Fruit fly (Drosophila melanogaster) whole organism, embryonic: ENCODE results near the gene CG7071.
A peak's percentile ranks its signal among the peaks of the same experiment; 100 is the strongest.

Experiments
- ATbp ChIP-seq: fragments of 200-800 bp; sonication (Bioruptor generic); optimal IDR thresholded peaks from 2 replicates; lab custom pipeline; 2017; ENCODE audit warnings: missing biosample characterization, mild to moderate bottlenecking, missing genetic modification characterization, missing genetic modification reagents
- CG10209 ChIP-seq: fragments of 200-800 bp; sonication (Bioruptor generic); optimal IDR thresholded peaks from 3 replicates; lab custom pipeline; 2017; ENCODE audit warnings: missing biosample characterization, mild to moderate bottlenecking, missing genetic modification characterization, missing genetic modification reagents
- CG10959 ChIP-seq: fragments of 200-800 bp; sonication (Bioruptor generic); IDR thresholded peaks from 2 replicates; pipeline ENCODE4 v1.3.6; 2022; ENCODE audit warnings: missing biosample characterization, missing genetic modification characterization
- CG12104 ChIP-seq: fragments of 200-800 bp; sonication (Bioruptor generic); optimal IDR thresholded peaks from 3 replicates; lab custom pipeline; 2016; ENCODE audit warnings: missing biosample characterization, missing genetic modification characterization
- CG12236 ChIP-seq: fragments of 200-800 bp; sonication (Bioruptor generic); optimal IDR thresholded peaks from 2 replicates; lab custom pipeline; 2016; ENCODE audit warnings: missing biosample characterization, missing genetic modification characterization
- CG14441 ChIP-seq: fragments of 200-800 bp; sonication (Bioruptor generic); IDR thresholded peaks from 2 replicates; pipeline ENCODE4 v1.3.6; 2022; ENCODE audit warnings: missing biosample characterization, missing genetic modification characterization
- CG14667 ChIP-seq: fragments of 200-800 bp; sonication (Bioruptor generic); IDR thresholded peaks from 2 replicates; pipeline ENCODE4 v1.3.6; 2022; ENCODE audit warnings: missing biosample characterization, missing genetic modification characterization
- CG15011 ChIP-seq: fragments of 200-800 bp; sonication (Bioruptor generic); optimal IDR thresholded peaks from 3 replicates; lab custom pipeline; 2018; ENCODE audit warnings: missing biosample characterization, mild to moderate bottlenecking, missing genetic modification characterization
- CG15073 ChIP-seq: fragments of 200-800 bp; sonication (Bioruptor generic); optimal IDR thresholded peaks from 2 replicates; lab custom pipeline; 2016; ENCODE audit warnings: missing biosample characterization, missing genetic modification characterization
- CG17186 ChIP-seq: fragments of 200-800 bp; sonication (Bioruptor generic); optimal IDR thresholded peaks from 3 replicates; lab custom pipeline; 2017; ENCODE audit warnings: missing biosample characterization, missing genetic modification reagents, missing genetic modification characterization
- CG18599 ChIP-seq: fragments of 200-800 bp; sonication (Bioruptor generic); optimal IDR thresholded peaks from 3 replicates; lab custom pipeline; 2017; ENCODE audit warnings: missing biosample characterization, missing genetic modification characterization, mild to moderate bottlenecking, moderate library complexity, missing genetic modification reagents
- CG30403 ChIP-seq: fragments of 200-800 bp; sonication (Bioruptor generic); optimal IDR thresholded peaks from 3 replicates; lab custom pipeline; 2016; ENCODE audit warnings: missing biosample characterization, missing genetic modification characterization
- CG31365 ChIP-seq: fragments of 200-800 bp; sonication (Bioruptor generic); optimal IDR thresholded peaks from 2 replicates; lab custom pipeline; 2018; ENCODE audit warnings: missing biosample characterization, mild to moderate bottlenecking, missing genetic modification characterization
- CG33213 ChIP-seq: fragments of 200-800 bp; sonication (Bioruptor generic); optimal IDR thresholded peaks from 3 replicates; lab custom pipeline; 2016; ENCODE audit warnings: missing biosample characterization, missing genetic modification characterization
- CG6765 ChIP-seq: fragments of 200-800 bp; sonication (Bioruptor generic); optimal IDR thresholded peaks from 3 replicates; lab custom pipeline; 2017; ENCODE audit warnings: missing biosample characterization, mild to moderate bottlenecking, missing genetic modification characterization
- CG7372 ChIP-seq: fragments of 200-800 bp; sonication (Bioruptor generic); IDR thresholded peaks from 2 replicates; pipeline ENCODE4 v1.3.6; 2022; ENCODE audit warnings: missing biosample characterization, missing genetic modification characterization
- CG8290 ChIP-seq, 3 experiments: fragments of 200-800 bp; sonication (Bioruptor generic); optimal IDR thresholded peaks; 2 replicates each; lab custom pipeline; 2016 to 2019; ENCODE audit warnings: missing biosample characterization in 3 of 3, missing genetic modification characterization in 3 of 3, mild to moderate bottlenecking in 2 of 3, moderate library complexity in 1 of 3
- D19B ChIP-seq: fragments of 200-800 bp; sonication (Bioruptor generic); optimal IDR thresholded peaks from 2 replicates; lab custom pipeline; 2017; ENCODE audit warnings: missing biosample characterization, mild to moderate bottlenecking, missing genetic modification characterization
- Doc3 ChIP-seq: fragments of 200-800 bp; sonication (Bioruptor generic); IDR thresholded peaks from 3 replicates; pipeline ENCODE4 v1.3.6; 2022; ENCODE audit warnings: missing biosample characterization, missing genetic modification characterization; ENCODE audit not compliant: partially characterized antibody
- Dp ChIP-seq: fragments of 200-800 bp; sonication (Bioruptor generic); optimal IDR thresholded peaks from 2 replicates; lab custom pipeline; 2018; ENCODE audit warnings: missing biosample characterization, mild to moderate bottlenecking, missing genetic modification characterization, moderate library complexity
- GATAe ChIP-seq: fragments of 200-800 bp; sonication (Bioruptor generic); conservative IDR thresholded peaks from 2 replicates; pipeline ENCODE4 v1.3.6; 2022; ENCODE audit warnings: missing biosample characterization, missing genetic modification characterization
- Hr51 ChIP-seq, 2 experiments: fragments of 200-800 bp; sonication (Bioruptor generic); optimal IDR thresholded peaks; 2 replicates in 1 of 2; 3 replicates in 1 of 2; lab custom pipeline; 2016 to 2018; ENCODE audit warnings: missing biosample characterization in 2 of 2, missing genetic modification characterization in 2 of 2, mild to moderate bottlenecking in 1 of 2, moderate library complexity in 1 of 2
- Lhr ChIP-seq: fragments of 200-800 bp; sonication (Bioruptor generic); optimal IDR thresholded peaks from 3 replicates; lab custom pipeline; 2017; ENCODE audit warnings: mild to moderate bottlenecking, missing biosample characterization, missing genetic modification reagents, missing genetic modification characterization
- Lpt ChIP-seq: fragments of >200 bp; optimal IDR thresholded peaks from 2 replicates; lab custom pipeline; 2018; ENCODE audit warnings: missing biosample characterization, missing genetic modification characterization
- NK7.1 ChIP-seq: fragments of 200-800 bp; sonication (Bioruptor generic); optimal IDR thresholded peaks from 3 replicates; lab custom pipeline; 2016; ENCODE audit warnings: missing biosample characterization, missing genetic modification characterization
- Side ChIP-seq: fragments of 200-800 bp; sonication (Bioruptor generic); optimal IDR thresholded peaks from 2 replicates; lab custom pipeline; 2016; ENCODE audit warnings: missing biosample characterization, missing genetic modification characterization
- Sry-δ ChIP-seq: fragments of 200-800 bp; sonication (Bioruptor generic); optimal IDR thresholded peaks from 2 replicates; lab custom pipeline; 2016; ENCODE audit warnings: missing biosample characterization, missing genetic modification characterization
- bcd ChIP-seq: fragments of 200-800 bp; sonication (Bioruptor generic); optimal IDR thresholded peaks from 2 replicates; lab custom pipeline; 2017; ENCODE audit warnings: missing biosample characterization, mild to moderate bottlenecking, missing genetic modification characterization
- btn ChIP-seq: fragments of 200-800 bp; sonication (Bioruptor generic); optimal IDR thresholded peaks from 2 replicates; lab custom pipeline; 2016; ENCODE audit warnings: missing biosample characterization, missing genetic modification characterization
- en ChIP-seq: fragments of 200-800 bp; sonication (Bioruptor generic); optimal IDR thresholded peaks from 2 replicates; lab custom pipeline; 2016; ENCODE audit warnings: missing biosample characterization, missing genetic modification characterization
- klu ChIP-seq: fragments of 200-800 bp; sonication (Bioruptor generic); IDR thresholded peaks from 2 replicates; pipeline ENCODE4 v1.3.6; 2022; ENCODE audit warnings: missing biosample characterization, missing genetic modification characterization
- knrl ChIP-seq: fragments of 200-800 bp; sonication (Bioruptor generic); IDR thresholded peaks from 3 replicates; pipeline ENCODE4 v1.3.6; 2022; ENCODE audit warnings: missing biosample characterization, missing genetic modification characterization; ENCODE audit not compliant: partially characterized antibody
- mam ChIP-seq: fragments of 200-800 bp; sonication (Bioruptor generic); optimal IDR thresholded peaks from 3 replicates; lab custom pipeline; 2016; ENCODE audit warnings: missing biosample characterization, missing genetic modification characterization
- mld ChIP-seq: fragments of 200-800 bp; sonication (Bioruptor generic); IDR thresholded peaks from 3 replicates; pipeline ENCODE4 v1.3.6; 2022; ENCODE audit warnings: missing biosample characterization, missing genetic modification characterization; ENCODE audit not compliant: partially characterized antibody
- nmo ChIP-seq: fragments of 200-800 bp; sonication (Bioruptor generic); optimal IDR thresholded peaks from 2 replicates; lab custom pipeline; 2018; ENCODE audit warnings: missing biosample characterization, mild to moderate bottlenecking, missing genetic modification characterization, moderate library complexity
- pb ChIP-seq: fragments of 200-800 bp; sonication (Bioruptor generic); optimal IDR thresholded peaks from 3 replicates; lab custom pipeline; 2016; ENCODE audit warnings: missing biosample characterization, missing genetic modification characterization
- phol ChIP-seq: fragments of 200-800 bp; sonication (Bioruptor generic); optimal IDR thresholded peaks from 3 replicates; lab custom pipeline; 2018; ENCODE audit warnings: missing biosample characterization, mild to moderate bottlenecking, missing genetic modification characterization, moderate library complexity
- psq ChIP-seq: fragments of 200-800 bp; sonication (Bioruptor generic); optimal IDR thresholded peaks from 2 replicates; lab custom pipeline; 2017; ENCODE audit warnings: missing biosample characterization, missing genetic modification characterization
- pum ChIP-seq: fragments of 200-800 bp; sonication (Bioruptor generic); optimal IDR thresholded peaks from 2 replicates; lab custom pipeline; 2016; ENCODE audit warnings: missing biosample characterization, missing genetic modification characterization
- pzg ChIP-seq: fragments of 200-800 bp; sonication (Bioruptor generic); optimal IDR thresholded peaks from 3 replicates; lab custom pipeline; 2018; ENCODE audit warnings: missing biosample characterization, mild to moderate bottlenecking, missing genetic modification characterization, moderate library complexity
- run ChIP-seq: fragments of 200-800 bp; sonication (Bioruptor generic); optimal IDR thresholded peaks from 3 replicates; lab custom pipeline; 2018; ENCODE audit warnings: missing biosample characterization, mild to moderate bottlenecking, missing genetic modification characterization
- slou ChIP-seq: fragments of 200-800 bp; sonication (Bioruptor generic); optimal IDR thresholded peaks from 3 replicates; lab custom pipeline; 2016; ENCODE audit warnings: missing biosample characterization, missing genetic modification characterization
- so ChIP-seq: fragments of 200-800 bp; sonication (Bioruptor generic); IDR thresholded peaks from 3 replicates; pipeline ENCODE4 v1.3.6; 2022; ENCODE audit warnings: missing biosample characterization, missing genetic modification characterization
- tin ChIP-seq: fragments of 200-800 bp; sonication (Bioruptor generic); optimal IDR thresholded peaks from 3 replicates; lab custom pipeline; 2016; ENCODE audit warnings: missing biosample characterization, missing genetic modification characterization
- vvl ChIP-seq: fragments of 200-800 bp; sonication (Bioruptor generic); IDR thresholded peaks from 2 replicates; pipeline ENCODE4 v1.3.6; 2022; ENCODE audit warnings: missing biosample characterization, missing genetic modification characterization
- wek ChIP-seq: fragments of 200-800 bp; sonication (Bioruptor generic); optimal IDR thresholded peaks from 3 replicates; lab custom pipeline; 2018; ENCODE audit warnings: missing biosample characterization, mild to moderate bottlenecking, missing genetic modification characterization, moderate library complexity
- zen ChIP-seq: fragments of 200-800 bp; sonication (Bioruptor generic); optimal IDR thresholded peaks from 3 replicates; lab custom pipeline; 2018; ENCODE audit warnings: missing biosample characterization, mild to moderate bottlenecking, missing genetic modification characterization, moderate library complexity
- zfh2 ChIP-seq: fragments of 200-800 bp; sonication (Bioruptor generic); optimal IDR thresholded peaks from 2 replicates; lab custom pipeline; 2016; ENCODE audit warnings: missing biosample characterization, missing genetic modification characterization

CG7071 gene

dm6 chr3R:22367126-22368076 is 5.0 kb downstream of the CG7071 start, which contains the start of the genes Polr3F and PyK (continued):
- TF ChIP-seq btn (GFP tag; lab: Kevin White, UChicago) (no peak), pzg (peak; percentile 60), Lpt (GFP tag; lab: Kevin White, UChicago) (no peak), Sry-δ (GFP tag; lab: Kevin White, UChicago) (no peak), CG33213 (GFP tag; lab: Kevin White, UChicago) (no peak), Dp (GFP tag; lab: Kevin White, UChicago) (peak; percentile 66), tin (GFP tag; lab: Kevin White, UChicago) (peak; percentile 24), mam (no peak), bcd (GFP tag; lab: Kevin White, UChicago) (no peak), CG10209 (GFP tag; lab: Kevin White, UChicago) (no peak), en (GFP tag; lab: Kevin White, UChicago) (no peak), NK7.1 (no peak), slou (GFP tag; lab: Kevin White, UChicago) (no peak), CG17186 (no peak), knrl (0 out of 3 replicates have a peak, but pooled peaks have one; percentile 26), Doc3 (no peak), CG14441 (peak; percentile 36; the same call in 1 of the 2 replicates), CG14667 (GFP tag; lab: Robert Waterston, UW) (no peak), Side (GFP tag; lab: Kevin White, UChicago) (no peak), CG12236 (GFP tag; lab: Kevin White, UChicago) (no peak), CG12104 (GFP tag; lab: Kevin White, UChicago) (peak; percentile 29), CG30403 (GFP tag; lab: Kevin White, UChicago) (peak; percentile 29), CG15011 (GFP tag; lab: Kevin White, UChicago) (no peak), zfh2 (GFP tag; lab: Kevin White, UChicago) (peak; percentile 15), Lhr (GFP tag; lab: Kevin White, UChicago) (peak; percentile 34), klu (GFP tag; lab: Robert Waterston, UW) (no peak), CG7372 (GFP tag; lab: Robert Waterston, UW) (no peak), pb (GFP tag; lab: Kevin White, UChicago) (no peak), Hr51 (GFP tag; optimal IDR thresholded peaks at IDR 0.05; lab: Kevin White, UChicago) (peak in 1 of 2 experiments; percentile 56), psq (no peak), wek (GFP tag; lab: Kevin White, UChicago) (peak; percentile 96), mld (0 out of 3 replicates have a peak, but pooled peaks have one; percentile 24), CG18599 (GFP tag; lab: Kevin White, UChicago) (no peak), zen (tag; lab: Kevin White, UChicago) (peak; percentile 28), CG8290 (GFP tag; optimal IDR thresholded peaks at IDR 0.05; lab: Kevin White, UChicago) (no peak), CG8290 (tag; optimal IDR thresholded peaks at IDR 0.05; lab: Kevin White, UChicago) (peak in 1 of 2 experiments; percentile 40), phol (peak; percentile 47), CG15073 (GFP tag; lab: Kevin White, UChicago) (no peak), pum (GFP tag; lab: Kevin White, UChicago) (no peak), GATAe (GFP tag; lab: Robert Waterston, UW) (no peak), so (GFP tag; lab: Robert Waterston, UW) (no peak), CG6765 (GFP tag; lab: Kevin White, UChicago) (no peak), CG10959 (no peak), ATbp (GFP tag; lab: Kevin White, UChicago) (no peak), CG31365 (no peak), run (tag; lab: Kevin White, UChicago) (no peak), nmo (peak; percentile 54), D19B (peak; percentile 6), vvl (GFP tag; lab: Robert Waterston, UW) (peak; percentile 25; the same call in 1 of the 2 replicates)
